Worm (Caenorhabditis elegans): Measurements from ENCODE around the gene Y39G8B.5.

DNA sequence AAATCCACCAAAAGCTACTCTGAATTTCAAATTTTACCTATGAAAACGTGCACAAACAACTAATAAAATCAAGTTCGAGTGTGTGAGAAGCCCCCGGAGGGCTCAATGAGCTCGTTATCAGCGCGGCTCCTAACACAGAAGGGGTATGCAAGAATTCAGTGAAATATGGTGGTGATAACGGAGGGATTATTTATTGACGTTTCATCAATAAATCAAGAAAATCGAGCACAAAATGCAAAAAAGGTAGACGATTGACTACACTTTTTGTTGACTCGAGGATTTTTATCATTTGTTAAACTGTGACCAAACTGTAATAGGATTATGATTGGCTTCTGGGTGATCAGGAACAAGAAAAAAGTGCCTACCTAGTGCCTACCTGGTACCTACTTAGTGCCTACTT lies 34.2 kb downstream of the Y39G8B.5 start, which contains the start of gene zip-3:
- no peak for TF ChIP-seq ama-1 (optimal IDR thresholded peaks at IDR 0.05)
- TF ChIP-seq hnd-1 (tag; optimal IDR thresholded peaks at IDR 0.05): no peak
- TF ChIP-seq tra-4 (tag; optimal IDR thresholded peaks at IDR 0.05): no peak
- no peak for TF ChIP-seq F13C5.2 (tag; optimal IDR thresholded peaks at IDR 0.05)
- TF ChIP-seq hmg-4 (GFP tag; optimal IDR thresholded peaks at IDR 0.05): no peak
- TF ChIP-seq sea-1 (GFP tag; conservative IDR thresholded peaks at IDR 0.05): no peak
- no peak for TF ChIP-seq tbx-11 (GFP tag; IDR thresholded peaks at IDR 0.05)
- TF ChIP-seq flt-1 (GFP tag; IDR thresholded peaks at IDR 0.05): no peak
- no peak for TF ChIP-seq hmbx-1 (tag; optimal IDR thresholded peaks at IDR 0.05)
- TF ChIP-seq ets-7 (tag; optimal IDR thresholded peaks at IDR 0.05): no peak
- no peak for TF ChIP-seq ceh-36 (tag; optimal IDR thresholded peaks at IDR 0.05)
- no peak for TF ChIP-seq ceh-13 (GFP tag; optimal IDR thresholded peaks at IDR 0.05)

All from whole organism, early embryonic.